Fruit fly (Drosophila melanogaster) whole organism, embryonic: ENCODE results near the gene CG43116.

Experiments
- Adf1 ChIP-seq: fragments of 200-800 bp; sonication (Bioruptor generic); IDR thresholded peaks from 2 replicates; pipeline ENCODE4 v1.3.6; 2022; ENCODE audit warnings: missing biosample characterization, missing genetic modification characterization
- Atf-2 ChIP-seq: fragments of 200-800 bp; sonication (Bioruptor generic); optimal IDR thresholded peaks from 2 replicates; lab custom pipeline; 2016; ENCODE audit warnings: missing biosample characterization, missing genetic modification characterization
- B-H1 ChIP-seq: fragments of 200-800 bp; sonication (Bioruptor generic); IDR thresholded peaks from 3 replicates; pipeline ENCODE4 v1.3.6; 2022; ENCODE audit warnings: missing biosample characterization, missing genetic modification characterization
- Bdp1 ChIP-seq: fragments of 200-800 bp; sonication (Bioruptor generic); optimal IDR thresholded peaks from 3 replicates; lab custom pipeline; 2016; ENCODE audit warnings: missing biosample characterization, missing genetic modification characterization
- Bgb ChIP-seq: fragments of 200-800 bp; sonication (Bioruptor generic); IDR thresholded peaks from 2 replicates; pipeline ENCODE4 v1.3.6; 2022; ENCODE audit warnings: missing biosample characterization, missing genetic modification characterization; ENCODE audit not compliant: partially characterized antibody
- CG10147 ChIP-seq: fragments of 200-800 bp; sonication (Bioruptor generic); optimal IDR thresholded peaks from 2 replicates; lab custom pipeline; 2019; ENCODE audit warnings: missing biosample characterization, mild to moderate bottlenecking, missing genetic modification characterization, moderate library complexity
- CG10267 ChIP-seq: fragments of 200-800 bp; sonication (Bioruptor generic); optimal IDR thresholded peaks from 2 replicates; lab custom pipeline; 2018; ENCODE audit warnings: missing biosample characterization, mild to moderate bottlenecking, missing genetic modification characterization, moderate library complexity
- CG11085 ChIP-seq: fragments of 200-800 bp; sonication (Bioruptor generic); IDR thresholded peaks from 2 replicates; pipeline ENCODE4 v1.3.6; 2022; ENCODE audit warnings: missing biosample characterization, missing genetic modification characterization
- CG11247 ChIP-seq: fragments of 200-800 bp; sonication (Bioruptor generic); IDR thresholded peaks from 2 replicates; pipeline ENCODE4 v1.3.6; 2022; ENCODE audit warnings: missing biosample characterization, missing genetic modification characterization
- CG13775 ChIP-seq: fragments of 200-800 bp; sonication (Bioruptor generic); optimal IDR thresholded peaks from 3 replicates; lab custom pipeline; 2017; ENCODE audit warnings: missing biosample characterization, mild to moderate bottlenecking, missing genetic modification characterization
- CG13894 ChIP-seq: fragments of 200-800 bp; sonication (Bioruptor generic); optimal IDR thresholded peaks from 3 replicates; lab custom pipeline; 2018; ENCODE audit warnings: missing biosample characterization, mild to moderate bottlenecking, missing genetic modification characterization, moderate library complexity
- CG16815 ChIP-seq: fragments of 200-800 bp; sonication (Bioruptor generic); optimal IDR thresholded peaks from 3 replicates; lab custom pipeline; 2017; ENCODE audit warnings: missing biosample characterization, mild to moderate bottlenecking, missing genetic modification characterization
- CG1832 ChIP-seq: fragments of 200-800 bp; sonication (Bioruptor generic); optimal IDR thresholded peaks from 2 replicates; lab custom pipeline; 2017; ENCODE audit warnings: missing biosample characterization, mild to moderate bottlenecking, missing genetic modification characterization, inconsistent platforms
- CG18599 ChIP-seq: fragments of 200-800 bp; sonication (Bioruptor generic); optimal IDR thresholded peaks from 3 replicates; lab custom pipeline; 2017; ENCODE audit warnings: missing biosample characterization, missing genetic modification characterization, mild to moderate bottlenecking, moderate library complexity, missing genetic modification reagents
- CG3163 ChIP-seq: fragments of 200-800 bp; sonication (Bioruptor generic); optimal IDR thresholded peaks from 3 replicates; lab custom pipeline; 2016; ENCODE audit warnings: missing biosample characterization, missing genetic modification characterization
- CG32532 ChIP-seq: fragments of 200-800 bp; sonication (Bioruptor generic); IDR thresholded peaks from 2 replicates; pipeline ENCODE4 v1.3.6; 2022; ENCODE audit warnings: missing biosample characterization, missing genetic modification characterization
- CG4282 ChIP-seq: fragments of 200-800 bp; sonication (Bioruptor generic); optimal IDR thresholded peaks from 2 replicates; lab custom pipeline; 2016; ENCODE audit warnings: missing biosample characterization, missing genetic modification characterization
- CG4360 ChIP-seq: fragments of 200-800 bp; sonication (Bioruptor generic); IDR thresholded peaks from 2 replicates; pipeline ENCODE4 v1.3.6; 2022; ENCODE audit warnings: missing biosample characterization, missing genetic modification characterization
- CG4707 ChIP-seq: fragments of 200-800 bp; sonication (Bioruptor generic); optimal IDR thresholded peaks from 2 replicates; lab custom pipeline; 2018; ENCODE audit warnings: missing biosample characterization, mild to moderate bottlenecking, missing genetic modification characterization, moderate library complexity
- CG5245 ChIP-seq: fragments of 200-800 bp; sonication (Bioruptor generic); optimal IDR thresholded peaks from 3 replicates; lab custom pipeline; 2016; ENCODE audit warnings: missing biosample characterization, missing genetic modification characterization
- CG7745 ChIP-seq: fragments of 200-800 bp; sonication (Bioruptor generic); optimal IDR thresholded peaks from 2 replicates; lab custom pipeline; 2018; ENCODE audit warnings: missing biosample characterization, mild to moderate bottlenecking, missing genetic modification characterization, moderate library complexity
- CG7928 ChIP-seq: fragments of 200-800 bp; sonication (Bioruptor generic); optimal IDR thresholded peaks from 2 replicates; lab custom pipeline; 2017; ENCODE audit warnings: missing biosample characterization, mild to moderate bottlenecking, missing genetic modification characterization
- CG8290 ChIP-seq, 3 experiments: fragments of 200-800 bp; sonication (Bioruptor generic); optimal IDR thresholded peaks; 2 replicates each; lab custom pipeline; 2016 to 2019; ENCODE audit warnings: missing biosample characterization in 3 of 3, missing genetic modification characterization in 3 of 3, mild to moderate bottlenecking in 2 of 3, moderate library complexity in 1 of 3
- CG8765 ChIP-seq: fragments of 200-800 bp; sonication (Bioruptor generic); IDR thresholded peaks from 2 replicates; pipeline ENCODE4 v1.3.6; 2022; ENCODE audit warnings: missing biosample characterization, missing genetic modification characterization
- CG9215 ChIP-seq: fragments of 200-800 bp; sonication (Bioruptor generic); IDR thresholded peaks from 2 replicates; pipeline ENCODE4 v1.3.6; 2022; ENCODE audit warnings: missing biosample characterization, missing genetic modification characterization
- Deaf1 ChIP-seq: fragments of 200-800 bp; optimal IDR thresholded peaks from 3 replicates; lab custom pipeline; 2019; ENCODE audit warnings: missing biosample characterization, mild to moderate bottlenecking, missing genetic modification characterization, moderate library complexity
- Fer3 ChIP-seq: fragments of 200-800 bp; sonication (Bioruptor generic); optimal IDR thresholded peaks from 2 replicates; lab custom pipeline; 2018; ENCODE audit warnings: missing biosample characterization, mild to moderate bottlenecking, missing genetic modification characterization, moderate library complexity
- GATAe ChIP-seq: fragments of 200-800 bp; sonication (Bioruptor generic); conservative IDR thresholded peaks from 2 replicates; pipeline ENCODE4 v1.3.6; 2022; ENCODE audit warnings: missing biosample characterization, missing genetic modification characterization
- Gug ChIP-seq: fragments of 200-800 bp; sonication (Bioruptor generic); IDR thresholded peaks from 4 replicates; pipeline ENCODE4 v1.3.6; 2022; ENCODE audit warnings: missing biosample characterization, missing genetic modification characterization
- Oli ChIP-seq: fragments of 200-800 bp; sonication (Bioruptor generic); optimal IDR thresholded peaks from 2 replicates; lab custom pipeline; 2018; ENCODE audit warnings: missing biosample characterization, mild to moderate bottlenecking, missing genetic modification characterization, moderate library complexity
- Sry-β ChIP-seq: fragments of 200-800 bp; sonication (Bioruptor generic); optimal IDR thresholded peaks from 2 replicates; lab custom pipeline; 2018; ENCODE audit warnings: missing biosample characterization, mild to moderate bottlenecking, missing genetic modification characterization, moderate library complexity
- Trl ChIP-seq, 3 experiments: fragments of >200 bp in 2 of 3; fragments of 200-800 bp in 1 of 3; sonication (Bioruptor generic) in 1 of 3; optimal IDR thresholded peaks; 2 replicates in 1 of 3; 3 replicates in 2 of 3; lab custom pipeline; 2016 to 2017; ENCODE audit warnings: missing biosample characterization in 1 of 3, missing genetic modification characterization in 1 of 3
- amos ChIP-seq: fragments of 200-800 bp; sonication (Bioruptor generic); IDR thresholded peaks from 2 replicates; pipeline ENCODE4 v1.3.6; 2022; ENCODE audit warnings: missing biosample characterization, missing genetic modification characterization; ENCODE audit not compliant: partially characterized antibody
- cad ChIP-seq: fragments of >200 bp; optimal IDR thresholded peaks from 2 replicates; lab custom pipeline; 2017; ENCODE audit warnings: missing biosample characterization, missing genetic modification characterization
- chif ChIP-seq, 2 experiments: fragments of 200-800 bp; sonication (Bioruptor generic); optimal IDR thresholded peaks; 3 replicates each; lab custom pipeline; 2016; ENCODE audit warnings: missing biosample characterization in 2 of 2, missing genetic modification characterization in 2 of 2
- chinmo ChIP-seq: fragments of 200-800 bp; sonication (Bioruptor generic); IDR thresholded peaks from 4 replicates; pipeline ENCODE4 v1.3.6; 2022; ENCODE audit warnings: missing biosample characterization, missing genetic modification characterization; ENCODE audit not compliant: partially characterized antibody
- croc ChIP-seq: fragments of 200-800 bp; sonication (Bioruptor generic); conservative IDR thresholded peaks from 3 replicates; pipeline ENCODE4 v1.3.6; 2022; ENCODE audit warnings: missing biosample characterization, missing genetic modification characterization
- ind ChIP-seq: fragments of 200-800 bp; sonication (Bioruptor generic); optimal IDR thresholded peaks from 3 replicates; lab custom pipeline; 2016; ENCODE audit warnings: missing biosample characterization, missing genetic modification characterization
- maf-S ChIP-seq: fragments of 200-800 bp; sonication (Bioruptor generic); optimal IDR thresholded peaks from 2 replicates; lab custom pipeline; 2016; ENCODE audit warnings: missing biosample characterization, missing genetic modification characterization
- nmo ChIP-seq: fragments of 200-800 bp; sonication (Bioruptor generic); optimal IDR thresholded peaks from 2 replicates; lab custom pipeline; 2018; ENCODE audit warnings: missing biosample characterization, mild to moderate bottlenecking, missing genetic modification characterization, moderate library complexity
- org-1 ChIP-seq: fragments of 200-800 bp; sonication (Bioruptor generic); optimal IDR thresholded peaks from 2 replicates; lab custom pipeline; 2017; ENCODE audit warnings: missing biosample characterization, missing genetic modification characterization
- pb ChIP-seq: fragments of 200-800 bp; sonication (Bioruptor generic); optimal IDR thresholded peaks from 3 replicates; lab custom pipeline; 2016; ENCODE audit warnings: missing biosample characterization, missing genetic modification characterization
- salm ChIP-seq: fragments of 200-800 bp; sonication (Bioruptor generic); optimal IDR thresholded peaks from 2 replicates; lab custom pipeline; 2018; ENCODE audit warnings: missing biosample characterization, mild to moderate bottlenecking, missing genetic modification characterization
- sob ChIP-seq: fragments of 200-800 bp; sonication (Bioruptor generic); IDR thresholded peaks from 2 replicates; pipeline ENCODE4 v1.3.6; 2022; ENCODE audit warnings: missing biosample characterization, missing genetic modification characterization
- tin ChIP-seq: fragments of 200-800 bp; sonication (Bioruptor generic); optimal IDR thresholded peaks from 3 replicates; lab custom pipeline; 2016; ENCODE audit warnings: missing biosample characterization, missing genetic modification characterization
- tll ChIP-seq, 2 experiments: fragments of 200-800 bp in 1 of 2; fragments of >200 bp in 1 of 2; sonication (Bioruptor generic) in 1 of 2; optimal IDR thresholded peaks; 2 replicates each; lab custom pipeline; 2017 to 2019; ENCODE audit warnings: missing biosample characterization in 2 of 2, missing genetic modification characterization in 2 of 2, mild to moderate bottlenecking in 1 of 2, moderate library complexity in 1 of 2
- unpg ChIP-seq: fragments of 200-800 bp; sonication (Bioruptor generic); optimal IDR thresholded peaks from 3 replicates; lab custom pipeline; 2018; ENCODE audit warnings: missing biosample characterization, mild to moderate bottlenecking, missing genetic modification characterization, moderate library complexity

CG43116 gene

dm6 chr3R:26042131-26042885 is 45.5 kb upstream of the CG43116 start (continued):
- TF ChIP-seq chif (GFP tag; optimal IDR thresholded peaks at IDR 0.05; lab: Kevin White, UChicago) (peak; percentile 96 to 97), CG13775 (GFP tag; lab: Kevin White, UChicago) (peak; percentile 97), sob (GFP tag; lab: Robert Waterston, UW) (peak; percentile 96), B-H1 (GFP tag; lab: Robert Waterston, UW) (peak; percentile 96), Fer3 (tag; lab: Kevin White, UChicago) (peak; percentile 95), CG4282 (GFP tag; lab: Kevin White, UChicago) (peak; percentile 94), cad (GFP tag; lab: Kevin White, UChicago) (peak; percentile 40), croc (GFP tag; lab: Robert Waterston, UW) (peak; percentile 87), Bdp1 (GFP tag; lab: Kevin White, UChicago) (peak; percentile 91), CG10267 (tag; lab: Kevin White, UChicago) (peak; percentile 82), Adf1 (GFP tag; lab: Robert Waterston, UW) (peak; percentile 81), CG7745 (tag; lab: Kevin White, UChicago) (peak; percentile 34), tll (GFP tag; optimal IDR thresholded peaks at IDR 0.05; lab: Kevin White, UChicago) (peak in 1 of 2 experiments; percentile 51), CG11085 (GFP tag; lab: Robert Waterston, UW) (peak; percentile 93), Trl (optimal IDR thresholded peaks at IDR 0.05; lab: Kevin White, UChicago) (peak in 1 of 2 experiments; percentile 76), Trl (GFP tag; optimal IDR thresholded peaks at IDR 0.05; lab: Kevin White, UChicago) (peak; percentile 98), CG3163 (GFP tag; lab: Kevin White, UChicago) (peak; percentile 88), maf-S (GFP tag; lab: Kevin White, UChicago) (peak; percentile 97), pb (peak; percentile 96), CG13894 (tag; lab: Kevin White, UChicago) (no peak), Oli (tag; lab: Kevin White, UChicago) (peak; percentile 96), CG18599 (peak; percentile 97), unpg (peak; percentile 97), CG32532 (GFP tag; lab: Robert Waterston, UW) (peak; percentile 98), CG5245 (peak; percentile 96), CG16815 (GFP tag; lab: Kevin White, UChicago) (peak; percentile 93), ind (GFP tag; lab: Kevin White, UChicago) (peak; percentile 98), CG10147 (peak; percentile 82), tin (GFP tag; lab: Kevin White, UChicago) (peak; percentile 97), CG9215 (GFP tag; lab: Robert Waterston, UW) (peak; percentile 93), Deaf1 (peak; percentile 70), CG4707 (GFP tag; lab: Kevin White, UChicago) (peak; percentile 76), org-1 (GFP tag; lab: Kevin White, UChicago) (peak; percentile 96), Gug (peak; percentile 98), amos (GFP tag; lab: Robert Waterston, UW) (no peak), nmo (GFP tag; lab: Kevin White, UChicago) (peak; percentile 96), Atf-2 (GFP tag; lab: Kevin White, UChicago) (peak; percentile 98), CG11247 (peak; percentile 96), chinmo (GFP tag; lab: Robert Waterston, UW) (0 out of 4 replicates have a peak, but pooled peaks have one; percentile 35), GATAe (GFP tag; lab: Robert Waterston, UW) (peak; percentile 91), CG1832 (GFP tag; lab: Kevin White, UChicago) (no peak), Bgb (no peak), CG8290 (GFP tag; optimal IDR thresholded peaks at IDR 0.05; lab: Kevin White, UChicago) (peak; percentile 94), CG8290 (tag; optimal IDR thresholded peaks at IDR 0.05; lab: Kevin White, UChicago) (peak; percentile 76 to 97), CG7928 (GFP tag; lab: Kevin White, UChicago) (peak; percentile 79), salm (tag; lab: Kevin White, UChicago) (peak; percentile 85), CG4360 (GFP tag; lab: Robert Waterston, UW) (peak; percentile 69), Sry-β (GFP tag; lab: Kevin White, UChicago) (peak; percentile 50), CG8765 (peak; percentile 94)
